Worm (Caenorhabditis elegans) whole organism, young adult: ENCODE measurements around the gene mdmh-35.

Experiments
- D2030.7 ChIP-seq: fragments of 200-800 bp; sonication (Bioruptor generic); IDR thresholded peaks from 2 replicates; pipeline ENCODE4 v1.3.6; 2022; ENCODE audit warnings: missing genetic modification reagents, missing genetic modification characterization, missing compliant biosample characterization
- F10E7.11 ChIP-seq: sonication (generic microtip); optimal IDR thresholded peaks from 2 replicates; lab custom pipeline; 2017; ENCODE audit warnings: mild to moderate bottlenecking, missing genetic modification characterization, moderate library complexity, missing compliant biosample characterization
- F33H1.4 ChIP-seq: fragments of 200-800 bp; sonication (Bioruptor generic); IDR thresholded peaks from 2 replicates; pipeline ENCODE4 v1.3.6; 2022; ENCODE audit warnings: missing genetic modification reagents, missing genetic modification characterization, missing compliant biosample characterization
- F37B4.10 ChIP-seq: fragments of 200-800 bp; sonication (Bioruptor generic); IDR thresholded peaks from 2 replicates; pipeline ENCODE4 v1.3.6; 2022; ENCODE audit warnings: missing genetic modification characterization, missing compliant biosample characterization
- F55B11.4 ChIP-seq: sonication (generic microtip); optimal IDR thresholded peaks from 2 replicates; lab custom pipeline; 2016; ENCODE audit warnings: missing compliant biosample characterization, missing genetic modification characterization, borderline replicate concordance; ENCODE audit not compliant: insufficient read depth
- K12H6.12 ChIP-seq: fragments of 200-800 bp; sonication (Bioruptor generic); optimal IDR thresholded peaks from 2 replicates; lab custom pipeline; 2018; ENCODE audit warnings: mild to moderate bottlenecking, missing genetic modification characterization, missing compliant biosample characterization
- T07F8.4 ChIP-seq: sonication (generic microtip); optimal IDR thresholded peaks from 2 replicates; lab custom pipeline; 2016; ENCODE audit warnings: mild to moderate bottlenecking, missing genetic modification characterization, moderate library complexity, missing compliant biosample characterization
- Y56A3A.18 ChIP-seq: fragments of 200-800 bp; sonication (Bioruptor generic); IDR thresholded peaks from 2 replicates; pipeline ENCODE4 v1.3.6; 2022; ENCODE audit warnings: missing genetic modification reagents, missing genetic modification characterization, missing compliant biosample characterization
- akir-1 ChIP-seq: fragments of 200-800 bp; sonication (Bioruptor generic); optimal IDR thresholded peaks from 2 replicates; lab custom pipeline; 2018; ENCODE audit warnings: mild to moderate bottlenecking, missing genetic modification characterization, moderate library complexity, missing compliant biosample characterization
- ama-1 ChIP-seq, 3 experiments: fragments of 150-350 bp in 1 of 3; sonication (generic microtip) in 2 of 3; optimal IDR thresholded peaks; 2 replicates each; lab custom pipeline; 2014 to 2018; ENCODE audit warnings: missing biosample characterization in 2 of 3, missing genetic modification characterization in 2 of 3, missing genetic modification reagents in 2 of 3
- aptf-2 ChIP-seq: fragments of 200-800 bp; sonication (Bioruptor generic); conservative IDR thresholded peaks from 2 replicates; pipeline ENCODE4 v1.3.6; 2022; ENCODE audit warnings: missing genetic modification reagents, missing genetic modification characterization, missing compliant biosample characterization
- attf-3 ChIP-seq: fragments of 200-800 bp; sonication (Bioruptor generic); conservative IDR thresholded peaks from 2 replicates; pipeline ENCODE4 v1.3.6; 2022; ENCODE audit warnings: missing genetic modification reagents, missing genetic modification characterization, missing compliant biosample characterization
- attf-5 ChIP-seq: fragments of 200-800 bp; sonication (Bioruptor generic); optimal IDR thresholded peaks from 2 replicates; lab custom pipeline; 2018; ENCODE audit warnings: mild to moderate bottlenecking, missing genetic modification characterization, missing compliant biosample characterization
- attf-6 ChIP-seq: fragments of 200-800 bp; sonication (Bioruptor generic); IDR thresholded peaks from 2 replicates; pipeline ENCODE4 v1.3.6; 2022; ENCODE audit warnings: missing genetic modification reagents, missing genetic modification characterization, missing compliant biosample characterization
- ccch-3 ChIP-seq: fragments of 200-800 bp; sonication (Bioruptor generic); optimal IDR thresholded peaks from 2 replicates; lab custom pipeline; 2018; ENCODE audit warnings: mild to moderate bottlenecking, missing genetic modification characterization, missing compliant biosample characterization
- ceh-79 ChIP-seq: sonication (generic microtip); optimal IDR thresholded peaks from 2 replicates; lab custom pipeline; 2017; ENCODE audit warnings: mild to moderate bottlenecking, missing genetic modification characterization, missing compliant biosample characterization
- ceh-91 ChIP-seq: fragments of 200-800 bp; sonication (Bioruptor generic); IDR thresholded peaks from 2 replicates; pipeline ENCODE4 v1.3.6; 2022; ENCODE audit warnings: missing genetic modification reagents, missing genetic modification characterization, missing compliant biosample characterization
- chd-7 ChIP-seq: sonication (generic microtip); optimal IDR thresholded peaks from 2 replicates; lab custom pipeline; 2016; ENCODE audit warnings: mild to moderate bottlenecking, missing genetic modification characterization, moderate library complexity, missing compliant biosample characterization
- dox-1 ChIP-seq: fragments of 200-800 bp; sonication (Bioruptor generic); IDR thresholded peaks from 2 replicates; pipeline ENCODE4 v1.3.6; 2022; ENCODE audit warnings: missing genetic modification reagents, missing genetic modification characterization, missing compliant biosample characterization
- dpl-1 ChIP-seq: fragments of 150-350 bp; optimal IDR thresholded peaks from 2 replicates; lab custom pipeline; 2014; ENCODE audit warnings: missing biosample characterization, missing genetic modification reagents, missing genetic modification characterization
- efl-1 ChIP-seq: fragments of 150-350 bp; optimal IDR thresholded peaks from 2 replicates; lab custom pipeline; 2014; ENCODE audit warnings: missing biosample characterization, missing genetic modification reagents, missing genetic modification characterization
- egl-44 ChIP-seq: fragments of 200-800 bp; sonication (Bioruptor generic); IDR thresholded peaks from 2 replicates; pipeline ENCODE4 v1.3.6; 2022; ENCODE audit warnings: missing genetic modification reagents, missing genetic modification characterization, missing compliant biosample characterization
- ekl-4 ChIP-seq: fragments of 200-800 bp; sonication (Bioruptor generic); IDR thresholded peaks from 2 replicates; pipeline ENCODE4 v1.3.6; 2022; ENCODE audit warnings: missing genetic modification reagents, missing genetic modification characterization, missing compliant biosample characterization
- him-1 ChIP-seq: sonication (generic microtip); optimal IDR thresholded peaks from 2 replicates; lab custom pipeline; 2016; ENCODE audit warnings: missing genotype, missing genetic modification reagents, missing genetic modification characterization, missing compliant biosample characterization
- hmg-20 ChIP-seq: fragments of 200-800 bp; sonication (Bioruptor generic); IDR thresholded peaks from 2 replicates; pipeline ENCODE4 v1.3.6; 2022; ENCODE audit warnings: missing genetic modification reagents, missing genetic modification characterization, missing compliant biosample characterization
- hrde-1 ChIP-seq: sonication (generic microtip); optimal IDR thresholded peaks from 2 replicates; lab custom pipeline; 2016; ENCODE audit warnings: missing genetic modification characterization, mild to moderate bottlenecking, missing compliant biosample characterization, moderate library complexity, missing genotype, missing genetic modification reagents, borderline replicate concordance
- hsf-1 ChIP-seq: fragments of 200-800 bp; sonication (Bioruptor generic); IDR thresholded peaks from 2 replicates; pipeline ENCODE4 v1.3.6; 2022; ENCODE audit warnings: missing genetic modification reagents, missing genetic modification characterization, missing compliant biosample characterization
- let-607 ChIP-seq, 2 experiments: fragments of 200-800 bp in 1 of 2; sonication (Bioruptor generic) in 1 of 2; sonication (generic microtip) in 1 of 2; optimal IDR thresholded peaks; 2 replicates each; lab custom pipeline; 2016 to 2018; ENCODE audit warnings: mild to moderate bottlenecking in 2 of 2, missing compliant biosample characterization in 2 of 2, missing genetic modification characterization in 2 of 2, moderate library complexity in 2 of 2, missing genotype in 1 of 2
- lin-26 ChIP-seq: fragments of 200-800 bp; sonication (Bioruptor generic); IDR thresholded peaks from 2 replicates; pipeline ENCODE4 v1.3.6; 2022; ENCODE audit warnings: missing genetic modification reagents, missing genetic modification characterization, missing compliant biosample characterization
- lin-35 ChIP-seq, 3 experiments: fragments of 150-350 bp in 2 of 3; sonication (generic microtip) in 1 of 3; optimal IDR thresholded peaks; 2 replicates each; lab custom pipeline; 2014 to 2018; ENCODE audit warnings: missing biosample characterization in 3 of 3, missing genetic modification characterization in 3 of 3, missing genetic modification reagents in 3 of 3
- lin-40 ChIP-seq: sonication (generic microtip); optimal IDR thresholded peaks from 2 replicates; lab custom pipeline; 2016; ENCODE audit warnings: missing genetic modification characterization, mild to moderate bottlenecking, missing compliant biosample characterization, missing genotype, missing genetic modification reagents
- madf-3 ChIP-seq: fragments of 200-800 bp; sonication (Bioruptor generic); IDR thresholded peaks from 2 replicates; pipeline ENCODE4 v1.3.6; 2022; ENCODE audit warnings: missing genetic modification reagents, missing genetic modification characterization, missing compliant biosample characterization
- madf-8 ChIP-seq: fragments of 200-800 bp; sonication (Bioruptor generic); conservative IDR thresholded peaks from 2 replicates; pipeline ENCODE4 v1.3.6; 2022; ENCODE audit warnings: missing genetic modification reagents, missing genetic modification characterization, missing compliant biosample characterization
- mxl-1 ChIP-seq: sonication (generic microtip); optimal IDR thresholded peaks from 2 replicates; lab custom pipeline; 2016; ENCODE audit warnings: missing genetic modification characterization, missing compliant biosample characterization
- nfya-2 ChIP-seq: fragments of 200-800 bp; sonication (Bioruptor generic); IDR thresholded peaks from 2 replicates; pipeline ENCODE4 v1.3.6; 2022; ENCODE audit warnings: missing genetic modification reagents, missing genetic modification characterization, missing compliant biosample characterization
- nhr-179 ChIP-seq: sonication (generic microtip); optimal IDR thresholded peaks from 2 replicates; lab custom pipeline; 2016; ENCODE audit warnings: mild to moderate bottlenecking, missing genetic modification characterization, missing compliant biosample characterization
- nhr-27 ChIP-seq: fragments of 200-800 bp; sonication (Bioruptor generic); optimal IDR thresholded peaks from 2 replicates; lab custom pipeline; 2018; ENCODE audit warnings: mild to moderate bottlenecking, missing genetic modification characterization, moderate library complexity, missing compliant biosample characterization
- rpc-1 ChIP-seq, 2 experiments: fragments of 150-350 bp in 1 of 2; sonication (generic microtip) in 1 of 2; optimal IDR thresholded peaks; 2 replicates each; lab custom pipeline; 2014 to 2018; ENCODE audit warnings: missing biosample characterization in 1 of 2, missing genetic modification characterization in 1 of 2, missing genetic modification reagents in 1 of 2, missing genotype in 1 of 2
- snpc-1.3 ChIP-seq: sonication (generic microtip); optimal IDR thresholded peaks from 2 replicates; lab custom pipeline; 2017; ENCODE audit warnings: missing genetic modification characterization, mild to moderate bottlenecking, missing compliant biosample characterization, antibody characterized with exemption, moderate library complexity, missing genotype, missing genetic modification reagents; ENCODE audit not compliant: insufficient read depth
- snpc-3.4 ChIP-seq: sonication (generic microtip); optimal IDR thresholded peaks from 2 replicates; lab custom pipeline; 2017; ENCODE audit warnings: missing genetic modification characterization, mild to moderate bottlenecking, missing compliant biosample characterization, antibody characterized with exemption, moderate library complexity, missing genotype, missing genetic modification reagents
- somi-1 ChIP-seq: fragments of 200-800 bp; sonication (Bioruptor generic); optimal IDR thresholded peaks from 2 replicates; lab custom pipeline; 2018; ENCODE audit warnings: mild to moderate bottlenecking, missing genetic modification characterization, missing compliant biosample characterization
- tbp1 ChIP-seq: fragments of 200-800 bp; sonication (Bioruptor generic); optimal IDR thresholded peaks from 2 replicates; lab custom pipeline; 2018; ENCODE audit warnings: mild to moderate bottlenecking, missing genetic modification characterization, missing compliant biosample characterization

Gene mdmh-35

DNA sequence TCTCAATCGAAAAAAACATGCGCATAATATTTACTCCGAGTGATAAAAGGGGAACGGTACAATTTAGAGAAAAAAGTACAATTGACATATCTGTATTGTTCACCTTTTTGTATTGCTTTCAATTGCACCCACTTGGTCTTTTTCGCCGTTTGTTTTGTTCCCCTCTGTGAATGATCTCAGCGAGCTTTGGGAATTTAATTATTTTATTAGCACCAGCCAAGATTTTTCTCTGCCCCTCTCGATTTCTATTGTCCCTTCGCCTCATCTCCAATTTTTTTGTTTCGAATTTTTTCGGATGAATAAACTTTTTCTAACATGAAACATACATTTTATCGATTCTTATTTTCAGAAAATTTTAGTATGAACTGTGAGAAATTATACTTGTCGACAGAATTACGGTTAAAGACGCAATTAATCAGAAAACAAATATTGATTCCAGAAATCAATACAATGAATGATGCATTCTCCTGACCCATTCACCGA, 44.7 kb upstream of the mdmh-35 start, which contains the start of gene rev-1 (continued):
- TF ChIP-seq attf-3 (no peak), ama-1 (optimal IDR thresholded peaks at IDR 0.05; lab: Kevin White, UChicago) (no peak), ama-1 (GFP tag; optimal IDR thresholded peaks at IDR 0.05; lab: Kevin White, UChicago) (no peak), hsf-1 (GFP tag; lab: Robert Waterston, UW) (no peak), F55B11.4 (tag; lab: Kevin White, UChicago) (no peak)

DNA sequence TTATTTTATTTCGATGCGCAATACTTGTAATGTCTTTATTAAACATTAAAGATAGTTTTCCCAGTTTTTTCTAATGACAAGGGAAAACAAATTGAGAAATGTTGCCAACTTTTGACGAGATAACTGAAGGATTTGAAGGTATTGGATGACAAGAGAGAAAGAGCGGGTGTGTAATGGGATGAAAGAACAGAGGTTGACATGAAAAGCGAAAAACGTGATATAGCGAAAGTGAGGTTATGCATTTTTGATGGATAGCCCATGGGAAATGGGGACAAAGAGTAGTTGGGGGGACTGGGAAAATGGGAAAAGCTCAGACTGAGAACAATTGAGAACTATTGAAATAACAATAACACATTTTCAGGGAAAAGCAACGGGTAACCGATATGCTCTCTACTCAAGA, 39.7 kb upstream of the mdmh-35 start:
- TF ChIP-seq let-607 (tag; optimal IDR thresholded peaks at IDR 0.05; lab: Kevin White, UChicago): no peak
- no peak for TF ChIP-seq D2030.7 (GFP tag; lab: Robert Waterston, UW)
- no peak for TF ChIP-seq hrde-1 (tag; lab: Kevin White, UChicago)
- TF ChIP-seq snpc-1.3 (tag; lab: Kevin White, UChicago): no peak
- no peak for TF ChIP-seq mxl-1 (tag; lab: Kevin White, UChicago)

DNA sequence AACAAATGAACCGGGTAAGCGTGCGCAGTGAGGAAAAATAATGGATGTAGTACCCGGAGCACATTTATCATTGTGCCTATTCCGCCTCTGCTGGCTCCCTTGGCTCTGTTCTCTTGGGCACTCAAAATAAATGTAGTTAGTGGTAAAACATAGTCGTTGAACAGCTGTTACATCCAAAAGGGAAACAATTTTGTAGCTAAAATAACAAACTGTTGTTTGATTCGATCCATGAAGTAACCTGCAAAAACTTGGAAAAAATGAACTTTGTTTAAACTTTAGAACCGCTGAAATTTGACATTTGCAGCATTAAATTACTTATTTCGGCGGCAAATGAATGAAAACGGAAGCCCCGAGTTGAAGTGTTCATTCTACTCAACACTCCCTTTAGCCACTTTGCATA, 38.1 kb upstream of the mdmh-35 start:
- no peak for TF ChIP-seq hmg-20
- TF ChIP-seq madf-3 (GFP tag; lab: Robert Waterston, UW): 0 out of 2 replicates have a peak, but pooled peaks have one; percentile 1
- TF ChIP-seq, all 124 proteins: peak for 1

DNA sequence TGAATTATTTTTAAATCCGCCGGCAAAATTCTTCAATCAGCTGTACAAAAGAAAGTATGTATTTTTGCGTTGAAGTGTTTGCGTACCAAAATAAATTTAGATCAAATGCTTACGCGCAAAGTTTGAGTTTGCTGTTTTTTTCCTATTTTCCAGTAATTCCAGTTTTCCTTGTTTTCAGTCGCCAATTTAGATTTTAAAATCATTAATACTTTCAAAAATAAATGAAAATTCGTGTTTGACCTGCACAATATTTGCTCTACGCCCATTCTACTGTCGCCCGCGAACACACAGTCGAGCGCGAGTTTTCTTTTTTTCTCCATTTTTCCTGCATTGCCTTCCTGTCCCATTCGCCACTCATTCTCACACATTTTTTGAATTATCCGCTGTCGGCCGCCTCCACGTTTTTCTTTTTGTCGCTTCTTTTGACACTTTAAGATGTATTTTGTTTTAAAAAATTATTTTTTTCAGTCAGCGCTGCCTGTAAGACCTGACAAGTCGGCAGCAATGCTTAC, 37.3 kb upstream of the mdmh-35 start, which contains the start of gene ptc-1:
Gene ptc-1 (plus strand): TSS at position 462 of the 512 bp plus-strand sequence.
- TF ChIP-seq dox-1: no peak; the same call in none of the 2 replicates
- TF ChIP-seq ceh-91 (GFP tag; lab: Robert Waterston, UW): peak; percentile 60
- TF ChIP-seq egl-44 (GFP tag; lab: Robert Waterston, UW): no peak
- peak; percentile 24 for TF ChIP-seq snpc-3.4
- peak; percentile 83 for TF ChIP-seq efl-1 (GFP tag; lab: Kevin White, UChicago)
- TF ChIP-seq Y56A3A.18 (GFP tag; lab: Robert Waterston, UW): no peak
- no peak for TF ChIP-seq F37B4.10 (GFP tag; lab: Robert Waterston, UW)
- no peak for TF ChIP-seq ccch-3
- TF ChIP-seq rpc-1 (optimal IDR thresholded peaks at IDR 0.05; lab: Kevin White, UChicago): no peak
- no peak for TF ChIP-seq rpc-1 (tag; optimal IDR thresholded peaks at IDR 0.05; lab: Kevin White, UChicago)
- no peak for TF ChIP-seq chd-7
- no peak for TF ChIP-seq F10E7.11 (tag; lab: Kevin White, UChicago)
- peak; percentile 67 for TF ChIP-seq dpl-1 (GFP tag; lab: Kevin White, UChicago)
- TF ChIP-seq nfya-2 (GFP tag; lab: Robert Waterston, UW): no peak
- TF ChIP-seq T07F8.4 (tag; lab: Kevin White, UChicago): no peak
- TF ChIP-seq him-1 (tag; lab: Kevin White, UChicago): no peak
- TF ChIP-seq K12H6.12 (tag; lab: Kevin White, UChicago): no peak
- no peak for TF ChIP-seq attf-6 (GFP tag; lab: Robert Waterston, UW)
- TF ChIP-seq lin-26 (GFP tag; lab: Robert Waterston, UW): no peak
- TF ChIP-seq attf-5 (GFP tag; lab: Kevin White, UChicago): no peak
- no peak for TF ChIP-seq lin-40 (tag; lab: Kevin White, UChicago)
- TF ChIP-seq madf-8: peak; percentile 62
- TF ChIP-seq akir-1 (GFP tag; lab: Kevin White, UChicago): no peak
- no peak for TF ChIP-seq nhr-179 (tag; lab: Kevin White, UChicago)
- TF ChIP-seq lin-35 (GFP tag; optimal IDR thresholded peaks at IDR 0.05; lab: Kevin White, UChicago): no peak
- no peak for TF ChIP-seq F55B11.4 (tag; lab: Kevin White, UChicago)
- no peak for TF ChIP-seq somi-1
- TF ChIP-seq F33H1.4 (GFP tag; lab: Robert Waterston, UW): peak; percentile 49
- TF ChIP-seq ekl-4 (GFP tag; lab: Robert Waterston, UW): no peak
- TF ChIP-seq aptf-2 (GFP tag; lab: Robert Waterston, UW): no peak
- TF ChIP-seq tbp1 (GFP tag; lab: Kevin White, UChicago): no peak
- TF ChIP-seq ceh-79 (tag; lab: Kevin White, UChicago): no peak
- TF ChIP-seq nhr-27 (tag; lab: Kevin White, UChicago): no peak
